Fruit fly (Drosophila melanogaster): ENCODE measurements around the gene CG18628.

The CG18628 gene

DNA sequence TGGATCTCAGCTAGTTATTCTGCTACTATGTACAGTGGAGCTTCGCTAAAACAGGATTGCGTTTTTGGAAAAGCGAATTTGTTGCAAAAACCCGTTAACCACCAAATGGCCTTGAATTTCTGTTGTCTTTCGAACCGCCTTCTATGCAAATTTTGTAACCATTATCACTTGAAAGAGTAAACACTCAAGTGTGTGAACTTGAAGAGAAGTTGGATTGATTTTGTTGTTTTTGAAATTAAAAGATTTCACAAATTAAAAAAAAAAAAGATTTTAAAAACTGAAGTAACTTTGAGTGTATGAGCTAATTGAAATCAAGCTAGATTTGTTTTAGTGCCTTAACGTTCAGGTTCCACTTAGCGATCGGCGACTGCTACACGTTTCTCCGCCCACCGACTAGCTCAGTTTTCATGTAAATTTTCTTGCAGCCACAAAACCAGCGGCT, 44.4 kb downstream of the CG18628 start (continued):
- TF ChIP-seq nau (GFP tag; optimal IDR thresholded peaks at IDR 0.05) (peak; percentile 63), lmd (GFP tag; IDR thresholded peaks at IDR 0.05) (peak; percentile 75), repo (GFP tag; optimal IDR thresholded peaks at IDR 0.05) (peak; percentile 61), CG15269 (tag; optimal IDR thresholded peaks at IDR 0.05) (peak; percentile 71), CG16863 (GFP tag; optimal IDR thresholded peaks at IDR 0.05) (peak; percentile 12), Lhr (GFP tag; optimal IDR thresholded peaks at IDR 0.05) (no peak), CG14667 (GFP tag; IDR thresholded peaks at IDR 0.05) (peak; percentile 53), CG12104 (GFP tag; optimal IDR thresholded peaks at IDR 0.05) (peak; percentile 62), CG4424 (GFP tag; optimal IDR thresholded peaks at IDR 0.05) (peak; percentile 72), CG5245 (GFP tag; optimal IDR thresholded peaks at IDR 0.05) (peak; percentile 28), CG2202 (tag; optimal IDR thresholded peaks at IDR 0.05) (no peak), NC2β (GFP tag; optimal IDR thresholded peaks at IDR 0.05) (peak; percentile 22), CG13775 (GFP tag; optimal IDR thresholded peaks at IDR 0.05) (peak; percentile 49), CG15479 (GFP tag; optimal IDR thresholded peaks at IDR 0.05) (no peak), insv (GFP tag; optimal IDR thresholded peaks at IDR 0.05) (no peak), peb (GFP tag; IDR thresholded peaks at IDR 0.05) (no peak; the same call in 1 of the 2 replicates), Awh (GFP tag; IDR thresholded peaks at IDR 0.05) (peak; percentile 61; the same call in 1 of the 2 replicates), CG6791 (GFP tag; IDR thresholded peaks at IDR 0.05; ENCODE audit: partially characterized antibody) (no peak), al (GFP tag; IDR thresholded peaks at IDR 0.05) (peak; percentile 59; the same call in 1 of the 2 replicates), grau (tag; optimal IDR thresholded peaks at IDR 0.05) (peak; percentile 91), CG8281 (tag; optimal IDR thresholded peaks at IDR 0.05) (no peak), vfl (GFP tag; optimal IDR thresholded peaks at IDR 0.05) (peak; percentile 6), CG13424 (tag; optimal IDR thresholded peaks at IDR 0.05) (peak; percentile 59), Hr3 (GFP tag; optimal IDR thresholded peaks at IDR 0.05) (peak; percentile 36), CG11085 (GFP tag; IDR thresholded peaks at IDR 0.05) (no peak), TFAM (GFP tag; optimal IDR thresholded peaks at IDR 0.05) (no peak), HLHmδ (GFP tag; optimal IDR thresholded peaks at IDR 0.05) (no peak), kni (GFP tag; optimal IDR thresholded peaks at IDR 0.05) (no peak), CG32532 (GFP tag; IDR thresholded peaks at IDR 0.05) (peak; percentile 78), nerfin-1 (tag; optimal IDR thresholded peaks at IDR 0.05) (peak; percentile 54), CG11247 (GFP tag; IDR thresholded peaks at IDR 0.05) (no peak), Ravus (GFP tag; IDR thresholded peaks at IDR 0.05) (peak; percentile 15), CG13123 (GFP tag; optimal IDR thresholded peaks at IDR 0.05) (no peak), Abd-B (GFP tag; optimal IDR thresholded peaks at IDR 0.05) (no peak), CG10959 (GFP tag; IDR thresholded peaks at IDR 0.05) (0 out of 2 replicates have a peak, but pooled peaks have one; percentile 27), grn (GFP tag; optimal IDR thresholded peaks at IDR 0.05) (no peak), dan (GFP tag; IDR thresholded peaks at IDR 0.05) (no peak), sc (optimal IDR thresholded peaks at IDR 0.05) (no peak), sc (GFP tag; optimal IDR thresholded peaks at IDR 0.05) (peak; percentile 28), Dref (GFP tag; IDR thresholded peaks at IDR 0.05) (no peak), Lpt (GFP tag; optimal IDR thresholded peaks at IDR 0.05) (no peak), bsh (GFP tag; optimal IDR thresholded peaks at IDR 0.05) (peak; percentile 12 to 16), nerfin-2 (GFP tag; IDR thresholded peaks at IDR 0.05; ENCODE audit: partially characterized antibody) (no peak), CG11560 (tag; IDR thresholded peaks at IDR 0.05) (peak; percentile 61; the same call in 1 of the 3 replicates), Scr (GFP tag; IDR thresholded peaks at IDR 0.05; ENCODE audit: partially characterized antibody) (no peak), bab2 (GFP tag; optimal IDR thresholded peaks at IDR 0.05) (peak; percentile 89), CG31365 (tag; optimal IDR thresholded peaks at IDR 0.05) (no peak), Oli (tag; optimal IDR thresholded peaks at IDR 0.05) (peak; percentile 80), ac (GFP tag; optimal IDR thresholded peaks at IDR 0.05) (no peak), CG6854 (GFP tag; optimal IDR thresholded peaks at IDR 0.05) (no peak), jigr1 (GFP tag; IDR thresholded peaks at IDR 0.05) (peak; percentile 51; the same call in 1 of the 3 replicates)
